Worm (Caenorhabditis elegans) whole organism, midembryonic: ENCODE results near the gene W05E10.2.

ENCODE experiments used
- cog-1 ChIP-seq: sonication (generic microtip); optimal IDR thresholded peaks from 2 replicates; lab custom pipeline; 2016; ENCODE audit warnings: missing genetic modification characterization, missing compliant biosample characterization
- flt-1 ChIP-seq: fragments of 200-800 bp; sonication (Bioruptor generic); IDR thresholded peaks from 2 replicates; pipeline ENCODE4 v1.3.6; 2022; ENCODE audit warnings: missing genetic modification characterization, missing compliant biosample characterization
- ztf-23 ChIP-seq: fragments of 200-800 bp; sonication (Bioruptor generic); IDR thresholded peaks from 2 replicates; pipeline ENCODE4 v1.3.6; 2022; ENCODE audit warnings: missing genetic modification reagents, missing genetic modification characterization, missing compliant biosample characterization
- ztf-29 ChIP-seq: fragments of 200-800 bp; sonication (Bioruptor generic); IDR thresholded peaks from 2 replicates; pipeline ENCODE4 v1.3.6; 2022; ENCODE audit warnings: missing genetic modification reagents, missing genetic modification characterization, missing compliant biosample characterization

- TF ChIP-seq flt-1 (GFP tag; lab: Robert Waterston, UW) (no peak), ztf-23 (GFP tag; lab: Robert Waterston, UW) (no peak), ztf-29 (GFP tag; lab: Robert Waterston, UW) (no peak), cog-1 (tag; lab: Kevin White, UChicago) (no peak)
These were observed 9.5 kb upstream of the W05E10.2 start for ce11 chrV:11677494-11677893.
